Worm (Caenorhabditis elegans): Measurements from ENCODE around the gene C03A3.2.

Gene C03A3.2

DNA sequence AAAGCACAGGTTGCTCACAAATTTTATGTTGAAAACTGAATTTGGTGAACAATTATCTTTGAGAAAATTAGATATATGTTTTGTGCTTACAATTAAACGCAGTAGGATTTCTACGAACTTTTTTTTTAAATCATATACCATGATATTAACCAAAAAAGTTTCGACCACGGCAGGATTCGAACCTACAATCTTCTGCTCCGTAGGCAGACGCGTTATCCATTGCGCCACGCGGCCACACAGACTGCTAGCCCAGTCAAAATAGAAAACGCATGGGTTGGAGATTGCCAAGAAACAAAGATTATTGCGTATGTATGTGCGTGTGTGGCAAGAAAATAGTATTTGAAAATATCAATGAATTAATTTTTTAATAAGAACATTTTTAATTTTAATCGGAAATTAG lies 10.2 kb upstream of the C03A3.2 start (continued):
- TF ChIP-seq gmeb-2 (tag; optimal IDR thresholded peaks at IDR 0.05), result peak; percentile 46
- no peak for TF ChIP-seq npax-4 (tag; optimal IDR thresholded peaks at IDR 0.05)
- TF ChIP-seq C38D4.7 (GFP tag; optimal IDR thresholded peaks at IDR 0.05), result peak; percentile 46
- TF ChIP-seq Y22D7AL.16 (tag; optimal IDR thresholded peaks at IDR 0.05), result no peak
- no peak for TF ChIP-seq ama-1 (optimal IDR thresholded peaks at IDR 0.05)
- TF ChIP-seq lim-6 (tag; optimal IDR thresholded peaks at IDR 0.05), result no peak
- no peak for TF ChIP-seq hlh-30 (tag; optimal IDR thresholded peaks at IDR 0.05; ENCODE audit: insufficient read depth)
- peak; percentile 55 for TF ChIP-seq hlh-15 (tag; optimal IDR thresholded peaks at IDR 0.05)
- no peak for TF ChIP-seq ceh-22 (tag; optimal IDR thresholded peaks at IDR 0.05)
- peak; percentile 74 for TF ChIP-seq elt-2 (tag; optimal IDR thresholded peaks at IDR 0.05)
- peak; percentile 50 for TF ChIP-seq ceh-2 (tag; optimal IDR thresholded peaks at IDR 0.05)
- TF ChIP-seq F13H6.1 (tag; optimal IDR thresholded peaks at IDR 0.05), result peak; percentile 23
- peak; percentile 72 for TF ChIP-seq ceh-14 (tag; optimal IDR thresholded peaks at IDR 0.05)
- no peak; the same call in 1 of the 2 replicates for TF ChIP-seq sox-2 (GFP tag; IDR thresholded peaks at IDR 0.05)
- no peak for TF ChIP-seq ceh-31 (tag; optimal IDR thresholded peaks at IDR 0.05)
- peak; percentile 31 for TF ChIP-seq hlh-6 (tag; optimal IDR thresholded peaks at IDR 0.05)
- TF ChIP-seq tbx-7 (tag; optimal IDR thresholded peaks at IDR 0.05), result no peak
- TF ChIP-seq K09A11.1 (tag; optimal IDR thresholded peaks at IDR 0.05; ENCODE audit: insufficient read depth), result peak; percentile 33
- TF ChIP-seq pros-1 (tag; optimal IDR thresholded peaks at IDR 0.05), result no peak
- no peak for TF ChIP-seq ceh-45 (GFP tag; IDR thresholded peaks at IDR 0.05)
- TF ChIP-seq elt-4 (tag; optimal IDR thresholded peaks at IDR 0.05), result no peak
- TF ChIP-seq hlh-8 (tag; optimal IDR thresholded peaks at IDR 0.05), result no peak
- no peak for TF ChIP-seq eyg-1 (tag; optimal IDR thresholded peaks at IDR 0.05)
- TF ChIP-seq odd-2 (tag; optimal IDR thresholded peaks at IDR 0.05), result no peak
- TF ChIP-seq ahr-1 (tag; optimal IDR thresholded peaks at IDR 0.05), result no peak
- peak; percentile 38 for TF ChIP-seq ceh-34 (tag; optimal IDR thresholded peaks at IDR 0.05)
- peak; percentile 61 for TF ChIP-seq fkh-6 (tag; optimal IDR thresholded peaks at IDR 0.05)
- no peak for TF ChIP-seq unc-55 (GFP tag; optimal IDR thresholded peaks at IDR 0.05)
- TF ChIP-seq ceh-30 (tag; optimal IDR thresholded peaks at IDR 0.05), result no peak
- TF ChIP-seq unc-86 (tag; optimal IDR thresholded peaks at IDR 0.05), result peak; percentile 30
- peak; percentile 53 for TF ChIP-seq ceh-18 (tag; optimal IDR thresholded peaks at IDR 0.05)
- TF ChIP-seq C08G9.2 (tag; optimal IDR thresholded peaks at IDR 0.05), result peak; percentile 56
- TF ChIP-seq mec-3 (tag; optimal IDR thresholded peaks at IDR 0.05; ENCODE audit: borderline replicate concordance), result no peak
- peak; percentile 13 for TF ChIP-seq nhr-232 (tag; optimal IDR thresholded peaks at IDR 0.05)
- TF ChIP-seq sox-4 (tag; optimal IDR thresholded peaks at IDR 0.05), result peak; percentile 45
- peak; percentile 75 for TF ChIP-seq ref-2 (tag; optimal IDR thresholded peaks at IDR 0.05)

DNA sequence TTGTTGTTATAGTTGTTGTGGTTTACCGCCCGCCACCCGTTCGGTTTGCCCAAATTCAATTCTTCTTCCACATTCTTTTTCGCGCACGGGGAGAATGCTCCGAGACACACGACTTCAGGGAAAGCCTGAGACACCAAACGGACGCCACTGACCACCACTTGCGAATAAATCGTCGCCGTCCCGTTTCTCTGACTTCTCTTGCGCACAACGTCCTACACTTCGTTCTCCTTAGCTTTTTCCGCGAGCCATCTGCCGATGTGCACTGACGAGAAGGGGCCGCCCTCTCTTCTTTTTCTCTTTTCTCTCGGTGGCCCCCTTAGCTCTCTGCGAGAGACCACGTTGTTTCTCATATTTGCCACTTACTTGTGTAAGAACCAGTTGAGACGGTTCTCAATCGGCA lies 5.6 kb upstream of the C03A3.2 start, which contains the start of gene C03A3.1:
C03A3.1 (plus strand) TSS at position 291 of the 400 bp plus-strand sequence.
- peak; percentile 69 for TF ChIP-seq sdc-2 (tag; optimal IDR thresholded peaks at IDR 0.05)
- TF ChIP-seq rnt-1 (tag; optimal IDR thresholded peaks at IDR 0.05), result peak; percentile 49
- TF ChIP-seq ahr-1 (tag; optimal IDR thresholded peaks at IDR 0.05), result no peak
- TF ChIP-seq ref-2 (tag; optimal IDR thresholded peaks at IDR 0.05), result peak; percentile 16
- peak; percentile 11 for TF ChIP-seq fax-1 (tag; optimal IDR thresholded peaks at IDR 0.05)
- TF ChIP-seq ceh-31 (tag; optimal IDR thresholded peaks at IDR 0.05), result peak; percentile 75
- no peak for TF ChIP-seq ceh-45 (GFP tag; IDR thresholded peaks at IDR 0.05)
- peak; percentile 38 for TF ChIP-seq ceh-14 (tag; optimal IDR thresholded peaks at IDR 0.05)
- no peak for TF ChIP-seq K02D7.2 (tag; optimal IDR thresholded peaks at IDR 0.05)
- TF ChIP-seq ceh-34 (tag; optimal IDR thresholded peaks at IDR 0.05), result peak; percentile 77
- TF ChIP-seq pag-3 (tag; optimal IDR thresholded peaks at IDR 0.05; ENCODE audit: borderline replicate concordance), result no peak
- TF ChIP-seq nhr-232 (tag; optimal IDR thresholded peaks at IDR 0.05), result peak; percentile 3
- peak; percentile 33 for TF ChIP-seq hlh-8 (tag; optimal IDR thresholded peaks at IDR 0.05)
- peak; percentile 65 for TF ChIP-seq syd-9 (tag; optimal IDR thresholded peaks at IDR 0.05)
- TF ChIP-seq ceh-19 (GFP tag; optimal IDR thresholded peaks at IDR 0.05), result peak; percentile 39
- TF ChIP-seq F13H6.1 (tag; optimal IDR thresholded peaks at IDR 0.05), result peak; percentile 12
- TF ChIP-seq ceh-2 (tag; optimal IDR thresholded peaks at IDR 0.05), result peak; percentile 12
- peak; percentile 51 for TF ChIP-seq unc-42 (tag; optimal IDR thresholded peaks at IDR 0.05)
- TF ChIP-seq Y22D7AL.16 (tag; optimal IDR thresholded peaks at IDR 0.05), result no peak
- TF ChIP-seq madf-2 (tag; optimal IDR thresholded peaks at IDR 0.05), result no peak
- TF ChIP-seq ceh-18 (tag; optimal IDR thresholded peaks at IDR 0.05), result peak; percentile 1
- peak; percentile 49 for TF ChIP-seq tbx-2 (tag; optimal IDR thresholded peaks at IDR 0.05)
- TF ChIP-seq fkh-10 (GFP tag; optimal IDR thresholded peaks at IDR 0.05), result no peak
- peak; percentile 58 for TF ChIP-seq hlh-6 (tag; optimal IDR thresholded peaks at IDR 0.05)
- peak; percentile 52 for TF ChIP-seq C08G9.2 (tag; optimal IDR thresholded peaks at IDR 0.05)
